Worm (Caenorhabditis elegans): ENCODE measurements around the gene F47B10.9.
A peak's percentile ranks its signal among the peaks of the same experiment; 100 is the strongest.

The F47B10.9 gene

DNA sequence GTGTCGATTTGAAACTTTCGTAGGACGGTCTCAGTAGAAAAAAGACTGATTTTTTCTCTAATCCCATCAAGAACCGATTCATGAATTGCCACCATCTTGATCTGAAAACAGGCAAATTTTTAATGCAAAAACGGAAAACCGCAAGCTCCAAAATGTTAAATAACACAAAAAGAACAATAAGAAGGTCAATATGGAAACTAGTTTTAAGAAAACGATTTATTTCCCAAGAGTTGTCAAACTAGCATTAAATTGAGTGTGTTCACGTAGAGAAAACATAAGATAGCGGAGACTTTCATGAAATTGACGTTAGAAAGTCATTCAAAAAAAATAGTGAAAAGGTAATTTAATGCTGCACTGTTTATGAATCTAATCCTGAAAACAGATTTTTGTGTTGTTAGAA, at the start of gene F47B10.9:
Gene F47B10.9, minus strand, starts transcription at position 101 of the 400 bp plus-strand sequence.
- no peak for TF ChIP-seq mcd-1 (GFP tag; IDR thresholded peaks at IDR 0.05)
- TF ChIP-seq ztf-3 (GFP tag; optimal IDR thresholded peaks at IDR 0.05), result no peak
- no peak for TF ChIP-seq madf-6 (GFP tag; IDR thresholded peaks at IDR 0.05)
- no peak for TF ChIP-seq F55B11.4 (tag; optimal IDR thresholded peaks at IDR 0.05; ENCODE audit: borderline replicate concordance, insufficient read depth)
- TF ChIP-seq rpc-1 (optimal IDR thresholded peaks at IDR 0.05), result no peak
- TF ChIP-seq rpc-1 (tag; optimal IDR thresholded peaks at IDR 0.05), result no peak

DNA sequence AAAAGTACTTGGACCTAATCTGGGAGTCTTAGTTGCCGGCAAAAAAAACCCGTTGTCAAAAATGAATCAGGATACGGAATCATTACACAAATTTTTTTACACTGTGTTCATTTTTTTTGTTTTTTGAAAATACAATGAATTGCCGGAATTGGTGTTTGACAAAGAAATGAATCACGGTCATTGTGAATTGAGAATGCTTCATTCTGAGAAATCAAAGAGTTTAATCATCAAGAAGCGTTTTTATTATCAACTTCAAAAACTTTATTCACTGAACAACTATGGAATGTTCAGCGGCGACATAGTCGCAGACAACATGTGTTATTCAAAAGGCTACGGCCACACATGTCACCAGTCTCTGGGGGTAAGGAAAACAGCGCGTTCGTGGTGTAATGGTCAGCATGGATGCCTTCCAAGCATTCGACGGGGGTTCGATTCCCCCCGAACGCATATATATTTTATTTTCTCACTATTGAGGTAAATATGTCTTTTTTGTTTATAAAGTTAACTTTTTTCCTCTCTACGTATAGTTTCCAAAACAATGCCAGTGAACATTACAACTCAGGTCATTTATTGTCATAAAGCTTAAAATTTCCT, 49.7 kb upstream of the F47B10.9 start, which contains the start of gene nas-10:
Gene nas-10, minus strand, starts transcription at position 51 of the 594 bp plus-strand sequence.
- TF ChIP-seq mcd-1 (GFP tag; IDR thresholded peaks at IDR 0.05), result no peak; the same call in 1 of the 2 replicates
- no peak for TF ChIP-seq sdz-38 (tag; optimal IDR thresholded peaks at IDR 0.05)
- TF ChIP-seq lin-26 (GFP tag; IDR thresholded peaks at IDR 0.05), result peak; percentile 95
- no peak for TF ChIP-seq C17E4.6 (GFP tag; IDR thresholded peaks at IDR 0.05)
- TF ChIP-seq lsy-27 (tag; optimal IDR thresholded peaks at IDR 0.05; ENCODE audit: borderline replicate concordance, insufficient read depth), result peak; percentile 26
- TF ChIP-seq B0261.1 (tag; optimal IDR thresholded peaks at IDR 0.05), result peak; percentile 97
- no peak for TF ChIP-seq repo-1 (tag; optimal IDR thresholded peaks at IDR 0.05)
- TF ChIP-seq B0035.1 (tag; optimal IDR thresholded peaks at IDR 0.05), result peak; percentile 64
- peak; percentile 73 for TF ChIP-seq rcor-1 (GFP tag; IDR thresholded peaks at IDR 0.05)
- no peak for TF ChIP-seq pha-4 (tag; optimal IDR thresholded peaks at IDR 0.05)
- peak; percentile 75; the same call in 1 of the 2 replicates for TF ChIP-seq bed-1 (GFP tag; IDR thresholded peaks at IDR 0.05)
- TF ChIP-seq ekl-4 (GFP tag; IDR thresholded peaks at IDR 0.05), result no peak
- TF ChIP-seq hrde-1 (tag; optimal IDR thresholded peaks at IDR 0.05; ENCODE audit: borderline replicate concordance), result peak; percentile 73
- TF ChIP-seq ama-1 (optimal IDR thresholded peaks at IDR 0.05), result no peak
- no peak for TF ChIP-seq ama-1 (GFP tag; optimal IDR thresholded peaks at IDR 0.05)
- no peak; the same call in 1 of the 2 replicates for TF ChIP-seq cebp-1 (GFP tag; IDR thresholded peaks at IDR 0.05)
- TF ChIP-seq cebp-1 (tag; optimal IDR thresholded peaks at IDR 0.05), result no peak
- TF ChIP-seq F49E8.2 (tag; optimal IDR thresholded peaks at IDR 0.05; ENCODE audit: insufficient read depth), result no peak
- TF ChIP-seq nhr-179 (tag; optimal IDR thresholded peaks at IDR 0.05), result peak; percentile 64
- TF ChIP-seq attf-6 (GFP tag; IDR thresholded peaks at IDR 0.05), result no peak
- no peak for TF ChIP-seq sea-2 (GFP tag; IDR thresholded peaks at IDR 0.05)
- TF ChIP-seq let-607 (tag; optimal IDR thresholded peaks at IDR 0.05), result peak; percentile 54 to 56
- TF ChIP-seq F57A8.1 (GFP tag; optimal IDR thresholded peaks at IDR 0.05), result peak; percentile 4
- no peak for TF ChIP-seq zfh-2 (GFP tag; conservative IDR thresholded peaks at IDR 0.05)
- peak; percentile 86 for TF ChIP-seq nhr-90 (tag; optimal IDR thresholded peaks at IDR 0.05)
- TF ChIP-seq let-526 (GFP tag; IDR thresholded peaks at IDR 0.05), result peak; percentile 81
- TF ChIP-seq ztf-22 (GFP tag; optimal IDR thresholded peaks at IDR 0.05), result no peak
- no peak for TF ChIP-seq nhr-80 (tag; optimal IDR thresholded peaks at IDR 0.05)
- TF ChIP-seq ceh-91 (GFP tag; IDR thresholded peaks at IDR 0.05), result no peak
- peak; percentile 56 for TF ChIP-seq ets-4 (GFP tag; optimal IDR thresholded peaks at IDR 0.05)
- TF ChIP-seq ztf-3 (GFP tag; optimal IDR thresholded peaks at IDR 0.05), result no peak
- TF ChIP-seq cebp-2 (GFP tag; IDR thresholded peaks at IDR 0.05), result 0 out of 2 replicates have a peak, but pooled peaks have one; percentile 38
- 0 out of 2 replicates have a peak, but pooled peaks have one; percentile 63 for TF ChIP-seq egl-18 (GFP tag; IDR thresholded peaks at IDR 0.05)
- no peak for TF ChIP-seq dpl-1 (GFP tag; optimal IDR thresholded peaks at IDR 0.05)
- TF ChIP-seq nhr-27 (tag; optimal IDR thresholded peaks at IDR 0.05), result peak; percentile 59
- TF ChIP-seq snpc-1.3 (tag; optimal IDR thresholded peaks at IDR 0.05; ENCODE audit: insufficient read depth), result no peak
- TF ChIP-seq madf-6 (GFP tag; IDR thresholded peaks at IDR 0.05), result no peak
- TF ChIP-seq zim-3 (tag; optimal IDR thresholded peaks at IDR 0.05), result peak; percentile 2
- no peak for TF ChIP-seq hlh-26 (GFP tag; conservative IDR thresholded peaks at IDR 0.05)
- TF ChIP-seq K12H6.12 (tag; optimal IDR thresholded peaks at IDR 0.05), result peak; percentile 47
- TF ChIP-seq madf-10 (tag; optimal IDR thresholded peaks at IDR 0.05), result peak; percentile 83
- peak; percentile 9 for TF ChIP-seq somi-1 (GFP tag; optimal IDR thresholded peaks at IDR 0.05)
- no peak for TF ChIP-seq B0336.3 (GFP tag; IDR thresholded peaks at IDR 0.05)
